Worm (Caenorhabditis elegans): ENCODE results near the gene srxa-14.

- no peak for TF ChIP-seq ceh-82 (tag; optimal IDR thresholded peaks at IDR 0.05)
- TF ChIP-seq pha-4 (GFP tag; IDR thresholded peaks at IDR 0.05), result no peak
- TF ChIP-seq pha-4 (tag; optimal IDR thresholded peaks at IDR 0.05), result no peak
- TF ChIP-seq aly-2 (tag; optimal IDR thresholded peaks at IDR 0.05), result no peak
- no peak for TF ChIP-seq dmd-6 (GFP tag; IDR thresholded peaks at IDR 0.05)
- TF ChIP-seq duxl-1 (tag; optimal IDR thresholded peaks at IDR 0.05; ENCODE audit: poor library complexity), result no peak
- TF ChIP-seq R02D3.7 (tag; optimal IDR thresholded peaks at IDR 0.05), result no peak
- TF ChIP-seq lin-13 (GFP tag; optimal IDR thresholded peaks at IDR 0.05), result no peak
- no peak for TF ChIP-seq aha-1 (tag)
- TF ChIP-seq dpl-1 (GFP tag; optimal IDR thresholded peaks at IDR 0.05), result no peak
- TF ChIP-seq cey-2 (tag; optimal IDR thresholded peaks at IDR 0.05; ENCODE audit: borderline replicate concordance, insufficient read depth), result no peak
- TF ChIP-seq ama-1 (optimal IDR thresholded peaks at IDR 0.05), result no peak
- no peak for TF ChIP-seq skn-1 (tag; optimal IDR thresholded peaks at IDR 0.05)
- TF ChIP-seq daf-12 (tag; optimal IDR thresholded peaks at IDR 0.05), result no peak
- no peak for TF ChIP-seq unc-130 (GFP tag; optimal IDR thresholded peaks at IDR 0.05)
Measured at ce11 chrV:20633619-20634018, 5.8 kb upstream of the srxa-14 start, which contains the start of gene F46B3.15.

Data from whole organism, L4 larva.